Worm (Caenorhabditis elegans) whole organism, midembryonic: ENCODE measurements around the gene ZC266.1.

Source experiments
- T22C8.4 ChIP-seq: fragments of 200-800 bp; sonication (Bioruptor generic); IDR thresholded peaks from 2 replicates; pipeline ENCODE4 v1.3.6; 2022; ENCODE audit warnings: missing genetic modification characterization, missing compliant biosample characterization
- flt-1 ChIP-seq: fragments of 200-800 bp; sonication (Bioruptor generic); IDR thresholded peaks from 2 replicates; pipeline ENCODE4 v1.3.6; 2022; ENCODE audit warnings: missing genetic modification characterization, missing compliant biosample characterization
- klf-2 ChIP-seq: fragments of 200-800 bp; sonication (Bioruptor generic); conservative IDR thresholded peaks from 2 replicates; pipeline ENCODE4 v1.3.6; 2022; ENCODE audit warnings: missing genetic modification reagents, missing genetic modification characterization, missing compliant biosample characterization
- med-1 ChIP-seq: sonication (generic microtip); optimal IDR thresholded peaks from 2 replicates; lab custom pipeline; 2017; ENCODE audit warnings: missing genetic modification characterization, mild to moderate bottlenecking, missing compliant biosample characterization, antibody characterized with exemption, missing genetic modification reagents; ENCODE audit not compliant: insufficient read depth
- ref-1 ChIP-seq: fragments of 200-800 bp; sonication (Bioruptor generic); conservative IDR thresholded peaks from 2 replicates; pipeline ENCODE4 v1.3.6; 2022; ENCODE audit warnings: missing genetic modification reagents, missing genetic modification characterization, missing compliant biosample characterization
- ztf-29 ChIP-seq: fragments of 200-800 bp; sonication (Bioruptor generic); IDR thresholded peaks from 2 replicates; pipeline ENCODE4 v1.3.6; 2022; ENCODE audit warnings: missing genetic modification reagents, missing genetic modification characterization, missing compliant biosample characterization

DNA sequence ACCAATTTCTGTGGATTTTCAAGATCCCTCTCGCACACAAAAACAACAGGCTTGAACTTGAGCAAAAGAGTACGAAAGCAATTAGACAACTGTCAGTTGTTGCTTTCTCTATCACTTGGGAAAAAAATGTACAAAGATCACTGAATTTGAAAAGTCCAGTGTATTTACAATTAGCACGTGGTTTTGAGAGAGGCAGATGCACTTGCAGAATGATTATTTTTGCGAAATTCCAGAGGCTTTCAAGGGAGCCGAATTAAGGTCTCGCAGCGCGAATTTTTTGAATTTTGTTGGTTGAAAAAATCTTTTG, 6.9 kb downstream of the ZC266.1 start:
- TF ChIP-seq ztf-29 (GFP tag; lab: Robert Waterston, UW) (no peak), med-1 (no peak), flt-1 (GFP tag; lab: Robert Waterston, UW) (no peak), klf-2 (GFP tag; lab: Robert Waterston, UW) (no peak), T22C8.4 (no peak), ref-1 (no peak)
